Fruit fly (Drosophila melanogaster) whole organism, embryonic: Measurements from ENCODE around the gene CG7016.

Experiments
- Abd-B ChIP-seq: fragments of 200-800 bp; sonication (Bioruptor generic); optimal IDR thresholded peaks from 2 replicates; lab custom pipeline; 2018; ENCODE audit warnings: missing biosample characterization, mild to moderate bottlenecking, missing genetic modification characterization, moderate library complexity
- Bteb2 ChIP-seq: fragments of 200-800 bp; sonication (Bioruptor generic); optimal IDR thresholded peaks from 2 replicates; lab custom pipeline; 2016; ENCODE audit warnings: missing biosample characterization, missing genetic modification characterization
- CG11085 ChIP-seq: fragments of 200-800 bp; sonication (Bioruptor generic); IDR thresholded peaks from 2 replicates; pipeline ENCODE4 v1.3.6; 2022; ENCODE audit warnings: missing biosample characterization, missing genetic modification characterization
- CG11398 ChIP-seq: fragments of 200-800 bp; sonication (Bioruptor generic); optimal IDR thresholded peaks from 2 replicates; lab custom pipeline; 2016; ENCODE audit warnings: missing biosample characterization, missing genetic modification characterization
- CG12155 ChIP-seq: fragments of 200-800 bp; sonication (Bioruptor generic); optimal IDR thresholded peaks from 3 replicates; lab custom pipeline; 2016; ENCODE audit warnings: missing biosample characterization, missing genetic modification characterization
- CG12219 ChIP-seq: fragments of 200-800 bp; sonication (Bioruptor generic); optimal IDR thresholded peaks from 3 replicates; lab custom pipeline; 2018; ENCODE audit warnings: missing biosample characterization, mild to moderate bottlenecking, missing genetic modification characterization
- CG16779 ChIP-seq: fragments of 200-800 bp; sonication (Bioruptor generic); IDR thresholded peaks from 2 replicates; pipeline ENCODE4 v1.3.6; 2022; ENCODE audit warnings: missing biosample characterization, missing genetic modification characterization
- CG17359 ChIP-seq: fragments of 200-800 bp; sonication (Bioruptor generic); optimal IDR thresholded peaks from 3 replicates; lab custom pipeline; 2018; ENCODE audit warnings: missing biosample characterization, mild to moderate bottlenecking, missing genetic modification characterization, moderate library complexity
- CG33213 ChIP-seq: fragments of 200-800 bp; sonication (Bioruptor generic); optimal IDR thresholded peaks from 3 replicates; lab custom pipeline; 2016; ENCODE audit warnings: missing biosample characterization, missing genetic modification characterization
- CG4617 ChIP-seq: fragments of 200-800 bp; sonication (Bioruptor generic); optimal IDR thresholded peaks from 3 replicates; lab custom pipeline; 2016; ENCODE audit warnings: missing biosample characterization, missing genetic modification characterization, borderline replicate concordance
- CG6254 ChIP-seq: fragments of 200-800 bp; sonication (Bioruptor generic); optimal IDR thresholded peaks from 3 replicates; lab custom pipeline; 2017; ENCODE audit warnings: mild to moderate bottlenecking, missing biosample characterization, missing genetic modification reagents, missing genetic modification characterization
- CG7745 ChIP-seq: fragments of 200-800 bp; sonication (Bioruptor generic); optimal IDR thresholded peaks from 2 replicates; lab custom pipeline; 2018; ENCODE audit warnings: missing biosample characterization, mild to moderate bottlenecking, missing genetic modification characterization, moderate library complexity
- CG7839 ChIP-seq: fragments of 200-800 bp; sonication (Bioruptor generic); optimal IDR thresholded peaks from 3 replicates; lab custom pipeline; 2018; ENCODE audit warnings: missing biosample characterization, mild to moderate bottlenecking, missing genetic modification characterization, moderate library complexity
- CG9215 ChIP-seq: fragments of 200-800 bp; sonication (Bioruptor generic); IDR thresholded peaks from 2 replicates; pipeline ENCODE4 v1.3.6; 2022; ENCODE audit warnings: missing biosample characterization, missing genetic modification characterization
- CkIIα-i1 ChIP-seq: fragments of 200-800 bp; sonication (Bioruptor generic); IDR thresholded peaks from 2 replicates; pipeline ENCODE4 v1.3.6; 2022; ENCODE audit warnings: missing biosample characterization, missing genetic modification characterization
- Dek ChIP-seq: fragments of 200-800 bp; sonication (Bioruptor generic); optimal IDR thresholded peaks from 3 replicates; lab custom pipeline; 2019; ENCODE audit warnings: missing biosample characterization, mild to moderate bottlenecking, missing genetic modification characterization, moderate library complexity
- Drgx ChIP-seq: fragments of 200-800 bp; sonication (Bioruptor generic); IDR thresholded peaks from 2 replicates; pipeline ENCODE4 v1.3.6; 2022; ENCODE audit warnings: missing biosample characterization, missing genetic modification characterization
- E2f2 ChIP-seq: fragments of 200-800 bp; sonication (Bioruptor generic); IDR thresholded peaks from 2 replicates; pipeline ENCODE4 v1.3.6; 2022; ENCODE audit warnings: missing biosample characterization, missing genetic modification characterization
- Jarid2 ChIP-seq: fragments of 200-800 bp; sonication (Bioruptor generic); optimal IDR thresholded peaks from 3 replicates; lab custom pipeline; 2017; ENCODE audit warnings: mild to moderate bottlenecking, missing biosample characterization, missing genetic modification reagents, missing genetic modification characterization
- Kr ChIP-seq: fragments of 200-800 bp; sonication (Bioruptor generic); optimal IDR thresholded peaks from 2 replicates; lab custom pipeline; 2017; ENCODE audit warnings: missing biosample characterization, mild to moderate bottlenecking, missing genetic modification characterization
- Lhr ChIP-seq: fragments of 200-800 bp; sonication (Bioruptor generic); optimal IDR thresholded peaks from 3 replicates; lab custom pipeline; 2017; ENCODE audit warnings: mild to moderate bottlenecking, missing biosample characterization, missing genetic modification reagents, missing genetic modification characterization
- MESR4 ChIP-seq: fragments of 200-800 bp; sonication (Bioruptor generic); optimal IDR thresholded peaks from 2 replicates; lab custom pipeline; 2018; ENCODE audit warnings: missing biosample characterization, mild to moderate bottlenecking, missing genetic modification characterization, moderate library complexity
- Max ChIP-seq: fragments of 200-800 bp; sonication (Bioruptor generic); optimal IDR thresholded peaks from 2 replicates; lab custom pipeline; 2016; ENCODE audit warnings: missing biosample characterization, mild to moderate bottlenecking, missing genetic modification characterization
- Med ChIP-seq: fragments of 200-800 bp; sonication (Bioruptor generic); peaks from one replicate; lab custom pipeline; 2016; ENCODE audit warnings: missing biosample characterization, missing genetic modification characterization, mild to moderate bottlenecking, inconsistent platforms, moderate library complexity
- NFAT ChIP-seq: fragments of 200-800 bp; sonication (Bioruptor generic); IDR thresholded peaks from 2 replicates; pipeline ENCODE4 v1.3.6; 2022; ENCODE audit warnings: missing biosample characterization, missing genetic modification characterization
- Opbp ChIP-seq: fragments of 200-800 bp; sonication (Bioruptor generic); IDR thresholded peaks from 3 replicates; pipeline ENCODE4 v1.3.6; 2022; ENCODE audit warnings: missing biosample characterization, missing genetic modification characterization; ENCODE audit not compliant: partially characterized antibody
- Sry-β ChIP-seq: fragments of 200-800 bp; sonication (Bioruptor generic); optimal IDR thresholded peaks from 2 replicates; lab custom pipeline; 2018; ENCODE audit warnings: missing biosample characterization, mild to moderate bottlenecking, missing genetic modification characterization, moderate library complexity
- Stat92E ChIP-seq, 3 experiments: fragments of >200 bp in 2 of 3; fragments of 200-800 bp in 1 of 3; sonication (Bioruptor generic) in 1 of 3; optimal IDR thresholded peaks; 2 replicates each; lab custom pipeline; 2017 to 2019; ENCODE audit warnings: missing biosample characterization in 3 of 3, missing genetic modification characterization in 3 of 3, mild to moderate bottlenecking in 1 of 3, moderate library complexity in 1 of 3
- Xbp1 ChIP-seq: fragments of 200-800 bp; sonication (Bioruptor generic); optimal IDR thresholded peaks from 3 replicates; lab custom pipeline; 2016; ENCODE audit warnings: missing biosample characterization, mild to moderate bottlenecking, missing genetic modification characterization
- Xrp1 ChIP-seq: fragments of 200-800 bp; sonication (Bioruptor generic); IDR thresholded peaks from 2 replicates; pipeline ENCODE4 v1.3.6; 2022; ENCODE audit warnings: missing biosample characterization, missing genetic modification characterization
- ab ChIP-seq: fragments of 200-800 bp; sonication (Bioruptor generic); optimal IDR thresholded peaks from 2 replicates; lab custom pipeline; 2016; ENCODE audit warnings: missing biosample characterization, missing genetic modification characterization
- aop ChIP-seq: fragments of 200-800 bp; sonication (Bioruptor generic); IDR thresholded peaks from 2 replicates; pipeline ENCODE4 v1.3.6; 2022; ENCODE audit warnings: missing biosample characterization, missing genetic modification characterization
- ara ChIP-seq: fragments of 200-800 bp; sonication (Bioruptor generic); IDR thresholded peaks from 2 replicates; pipeline ENCODE4 v1.3.6; 2022; ENCODE audit warnings: missing biosample characterization, missing genetic modification characterization
- az2 ChIP-seq: fragments of 200-800 bp; sonication (Bioruptor generic); optimal IDR thresholded peaks from 3 replicates; lab custom pipeline; 2016; ENCODE audit warnings: missing biosample characterization, missing genetic modification characterization
- bsh ChIP-seq, 2 experiments: fragments of 200-800 bp; sonication (Bioruptor generic); optimal IDR thresholded peaks; 2 replicates each; lab custom pipeline; 2017 to 2018; ENCODE audit warnings: mild to moderate bottlenecking in 2 of 2, missing biosample characterization in 2 of 2, missing genetic modification characterization in 2 of 2, moderate library complexity in 1 of 2
- crp ChIP-seq, 2 experiments: fragments of 200-800 bp; sonication (Bioruptor generic); optimal IDR thresholded peaks; 2 replicates in 1 of 2; 3 replicates in 1 of 2; lab custom pipeline; 2017; ENCODE audit warnings: missing biosample characterization in 2 of 2, missing genetic modification characterization in 2 of 2, mild to moderate bottlenecking in 1 of 2, moderate library complexity in 1 of 2
- en ChIP-seq: fragments of 200-800 bp; sonication (Bioruptor generic); optimal IDR thresholded peaks from 2 replicates; lab custom pipeline; 2016; ENCODE audit warnings: missing biosample characterization, missing genetic modification characterization
- fd3F ChIP-seq: fragments of 200-800 bp; sonication (Bioruptor generic); optimal IDR thresholded peaks from 2 replicates; lab custom pipeline; 2018; ENCODE audit warnings: missing biosample characterization, mild to moderate bottlenecking, missing genetic modification characterization, moderate library complexity
- fd96Cb ChIP-seq: fragments of 200-800 bp; sonication (Bioruptor generic); optimal IDR thresholded peaks from 2 replicates; lab custom pipeline; 2018; ENCODE audit warnings: missing biosample characterization, mild to moderate bottlenecking, missing genetic modification characterization, moderate library complexity
- fu2 ChIP-seq: fragments of 200-800 bp; sonication (Bioruptor generic); optimal IDR thresholded peaks from 2 replicates; lab custom pipeline; 2016; ENCODE audit warnings: missing biosample characterization, missing genetic modification characterization
- jing ChIP-seq: fragments of 200-800 bp; sonication (Bioruptor generic); optimal IDR thresholded peaks from 2 replicates; lab custom pipeline; 2018; ENCODE audit warnings: missing biosample characterization, mild to moderate bottlenecking, missing genetic modification characterization
- jumu ChIP-seq: fragments of 200-800 bp; sonication (Bioruptor generic); optimal IDR thresholded peaks from 3 replicates; lab custom pipeline; 2016; ENCODE audit warnings: missing biosample characterization, missing genetic modification characterization
- kah ChIP-seq: fragments of 200-800 bp; sonication (Bioruptor generic); optimal IDR thresholded peaks from 2 replicates; lab custom pipeline; 2018; ENCODE audit warnings: missing biosample characterization, mild to moderate bottlenecking, missing genetic modification characterization
- klu ChIP-seq: fragments of 200-800 bp; sonication (Bioruptor generic); IDR thresholded peaks from 2 replicates; pipeline ENCODE4 v1.3.6; 2022; ENCODE audit warnings: missing biosample characterization, missing genetic modification characterization
- lbe ChIP-seq: fragments of 200-800 bp; sonication (Bioruptor generic); optimal IDR thresholded peaks from 2 replicates; lab custom pipeline; 2016; ENCODE audit warnings: missing biosample characterization, mild to moderate bottlenecking, missing genetic modification characterization
- mld ChIP-seq: fragments of 200-800 bp; sonication (Bioruptor generic); IDR thresholded peaks from 3 replicates; pipeline ENCODE4 v1.3.6; 2022; ENCODE audit warnings: missing biosample characterization, missing genetic modification characterization; ENCODE audit not compliant: partially characterized antibody
- org-1 ChIP-seq: fragments of 200-800 bp; sonication (Bioruptor generic); optimal IDR thresholded peaks from 2 replicates; lab custom pipeline; 2017; ENCODE audit warnings: missing biosample characterization, missing genetic modification characterization
- p53 ChIP-seq: fragments of 200-800 bp; sonication (Bioruptor generic); optimal IDR thresholded peaks from 2 replicates; lab custom pipeline; 2016; ENCODE audit warnings: missing biosample characterization, missing genetic modification characterization
- sisA ChIP-seq: fragments of 200-800 bp; sonication (Bioruptor generic); IDR thresholded peaks from 2 replicates; pipeline ENCODE4 v1.3.6; 2022; ENCODE audit warnings: missing biosample characterization, missing genetic modification characterization
- tin ChIP-seq: fragments of 200-800 bp; sonication (Bioruptor generic); optimal IDR thresholded peaks from 3 replicates; lab custom pipeline; 2016; ENCODE audit warnings: missing biosample characterization, missing genetic modification characterization
- tio ChIP-seq: fragments of 200-800 bp; sonication (Bioruptor generic); optimal IDR thresholded peaks from 2 replicates; lab custom pipeline; 2017; ENCODE audit warnings: missing biosample characterization, missing genetic modification characterization, inconsistent platforms

Gene CG7016

DNA sequence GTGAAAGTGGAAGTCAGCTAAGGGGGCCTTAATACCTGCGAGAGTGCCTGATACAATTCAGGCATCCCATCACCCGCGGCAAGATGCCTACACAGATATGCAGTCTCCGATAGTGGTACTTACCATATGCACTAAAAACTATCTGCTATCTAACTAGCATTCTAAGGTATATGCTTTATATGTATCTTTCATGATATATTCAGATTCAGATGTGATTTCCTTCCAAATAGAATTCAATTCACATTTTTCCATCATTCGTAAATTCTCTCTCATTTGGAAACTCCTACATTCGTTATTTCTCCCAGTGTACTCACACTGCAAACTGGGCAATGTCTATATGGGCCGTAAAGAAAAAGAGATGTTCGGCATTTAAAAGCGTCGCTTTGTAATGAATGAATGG, 23.7 kb downstream of the CG7016 start (continued):
- TF ChIP-seq CG33213 (GFP tag; lab: Kevin White, UChicago): no peak
- TF ChIP-seq Abd-B (GFP tag; lab: Kevin White, UChicago): no peak
- no peak for TF ChIP-seq jumu
- TF ChIP-seq sisA (GFP tag; lab: Robert Waterston, UW): no peak
- no peak for TF ChIP-seq klu (GFP tag; lab: Robert Waterston, UW)
- no peak for TF ChIP-seq jing (GFP tag; lab: Kevin White, UChicago)
- no peak for TF ChIP-seq ara (GFP tag; lab: Robert Waterston, UW)
- no peak for TF ChIP-seq kah (GFP tag; lab: Kevin White, UChicago)
- no peak for TF ChIP-seq mld (GFP tag; lab: Robert Waterston, UW)
- peak; percentile 16 for TF ChIP-seq az2 (GFP tag; lab: Kevin White, UChicago)
- no peak for TF ChIP-seq aop (GFP tag; lab: Robert Waterston, UW)
- TF ChIP-seq lbe: no peak
- TF ChIP-seq en (GFP tag; lab: Kevin White, UChicago): no peak
- no peak for TF ChIP-seq E2f2 (GFP tag; lab: Robert Waterston, UW)
- no peak for TF ChIP-seq fd3F (GFP tag; lab: Kevin White, UChicago)
- no peak for TF ChIP-seq CG6254 (GFP tag; lab: Kevin White, UChicago)
- TF ChIP-seq Bteb2 (GFP tag; lab: Kevin White, UChicago): no peak
- TF ChIP-seq crp (GFP tag; optimal IDR thresholded peaks at IDR 0.05; lab: Kevin White, UChicago): no peak
- no peak for TF ChIP-seq fu2
- peak; percentile 1 for TF ChIP-seq Xbp1 (GFP tag; lab: Kevin White, UChicago)
- no peak for TF ChIP-seq p53
- no peak for TF ChIP-seq org-1 (GFP tag; lab: Kevin White, UChicago)
- no peak for TF ChIP-seq CkIIα-i1 (GFP tag; lab: Robert Waterston, UW)
- no peak for TF ChIP-seq Jarid2
- TF ChIP-seq CG16779 (GFP tag; lab: Robert Waterston, UW): no peak
- no peak for TF ChIP-seq MESR4 (GFP tag; lab: Kevin White, UChicago)
- TF ChIP-seq Lhr: no peak
- no peak for TF ChIP-seq Dek (tag; lab: Kevin White, UChicago)
- TF ChIP-seq Max (GFP tag; lab: Kevin White, UChicago): no peak
- TF ChIP-seq fd96Cb (tag; lab: Kevin White, UChicago): peak; percentile 7
- TF ChIP-seq Kr (GFP tag; lab: Kevin White, UChicago): no peak
- TF ChIP-seq Drgx (GFP tag; lab: Robert Waterston, UW): peak; percentile 47
- TF ChIP-seq Sry-β (GFP tag; lab: Kevin White, UChicago): no peak
- TF ChIP-seq tin (GFP tag; lab: Kevin White, UChicago): no peak
- TF ChIP-seq CG4617 (GFP tag; lab: Kevin White, UChicago): no peak
- TF ChIP-seq CG12219 (GFP tag; lab: Kevin White, UChicago): no peak
- TF ChIP-seq CG9215 (GFP tag; lab: Robert Waterston, UW): no peak
- TF ChIP-seq NFAT (GFP tag; lab: Robert Waterston, UW): no peak
- no peak for TF ChIP-seq CG7745 (tag; lab: Kevin White, UChicago)
- TF ChIP-seq ab: no peak
- TF ChIP-seq bsh (GFP tag; optimal IDR thresholded peaks at IDR 0.05; lab: Kevin White, UChicago): peak in 1 of 2 experiments; percentile 26
- peak; percentile 54 for TF ChIP-seq Med (GFP tag; lab: Kevin White, UChicago)
- TF ChIP-seq CG11085 (GFP tag; lab: Robert Waterston, UW): no peak
- TF ChIP-seq CG12155: no peak
- no peak for TF ChIP-seq Stat92E (GFP tag; optimal IDR thresholded peaks at IDR 0.05; lab: Kevin White, UChicago)
- TF ChIP-seq CG17359 (tag; lab: Kevin White, UChicago): peak; percentile 50
- TF ChIP-seq tio (GFP tag; lab: Kevin White, UChicago): no peak
- TF ChIP-seq Xrp1 (GFP tag; lab: Robert Waterston, UW): no peak
- TF ChIP-seq Opbp (GFP tag; lab: Robert Waterston, UW): no peak
- TF ChIP-seq CG7839 (tag; lab: Kevin White, UChicago): no peak
- no peak for TF ChIP-seq CG11398 (GFP tag; lab: Kevin White, UChicago)
